Worm (Caenorhabditis elegans) whole organism, late embryonic: ENCODE data around the gene C44B12.6.

Experiments used
- C08G9.2 ChIP-seq: sonication (generic microtip); optimal IDR thresholded peaks from 2 replicates; lab custom pipeline; 2016; ENCODE audit warnings: mild to moderate bottlenecking, missing genetic modification characterization, moderate library complexity, missing compliant biosample characterization
- C38D4.7 ChIP-seq: fragments of 200-800 bp; sonication (Bioruptor generic); optimal IDR thresholded peaks from 2 replicates; lab custom pipeline; 2018; ENCODE audit warnings: mild to moderate bottlenecking, missing genetic modification characterization, moderate library complexity, missing compliant biosample characterization
- F13H6.1 ChIP-seq: sonication (generic microtip); optimal IDR thresholded peaks from 2 replicates; lab custom pipeline; 2016; ENCODE audit warnings: missing genetic modification characterization, missing compliant biosample characterization
- K02D7.2 ChIP-seq: sonication (generic microtip); optimal IDR thresholded peaks from 2 replicates; lab custom pipeline; 2017; ENCODE audit warnings: mild to moderate bottlenecking, missing genetic modification characterization, missing compliant biosample characterization
- T23F11.4 ChIP-seq: fragments of 200-800 bp; sonication (Bioruptor generic); optimal IDR thresholded peaks from 2 replicates; lab custom pipeline; 2018; ENCODE audit warnings: mild to moderate bottlenecking, missing genetic modification characterization, missing compliant biosample characterization
- ama-1 ChIP-seq: fragments of 150-350 bp; optimal IDR thresholded peaks from 2 replicates; lab custom pipeline; 2014
- ceh-18 ChIP-seq: sonication (generic microtip); optimal IDR thresholded peaks from 2 replicates; lab custom pipeline; 2016; ENCODE audit warnings: missing genetic modification characterization, missing compliant biosample characterization
- ceh-19 ChIP-seq: fragments of 200-800 bp; sonication (Bioruptor generic); optimal IDR thresholded peaks from 2 replicates; lab custom pipeline; 2018; ENCODE audit warnings: mild to moderate bottlenecking, missing genetic modification characterization, missing compliant biosample characterization
- ceh-2 ChIP-seq: sonication (generic microtip); optimal IDR thresholded peaks from 2 replicates; lab custom pipeline; 2016; ENCODE audit warnings: missing genotype, missing genetic modification characterization, missing compliant biosample characterization
- ceh-30 ChIP-seq: fragments of 150-350 bp; optimal IDR thresholded peaks from 2 replicates; lab custom pipeline; 2014; ENCODE audit warnings: missing biosample characterization, missing genetic modification characterization
- ceh-31 ChIP-seq: sonication (generic microtip); optimal IDR thresholded peaks from 2 replicates; lab custom pipeline; 2016; ENCODE audit warnings: missing genetic modification characterization, missing compliant biosample characterization
- ceh-34 ChIP-seq: sonication (generic microtip); optimal IDR thresholded peaks from 2 replicates; lab custom pipeline; 2016; ENCODE audit warnings: mild to moderate bottlenecking, missing genetic modification characterization, missing compliant biosample characterization
- ceh-6 ChIP-seq: fragments of 200-800 bp; sonication (Bioruptor generic); optimal IDR thresholded peaks from 2 replicates; lab custom pipeline; 2018; ENCODE audit warnings: mild to moderate bottlenecking, missing genetic modification characterization, missing compliant biosample characterization
- elt-2 ChIP-seq: sonication (generic microtip); optimal IDR thresholded peaks from 2 replicates; lab custom pipeline; 2016; ENCODE audit warnings: missing genetic modification reagents, missing genetic modification characterization, missing compliant biosample characterization
- elt-4 ChIP-seq: sonication (generic microtip); optimal IDR thresholded peaks from 2 replicates; lab custom pipeline; 2016; ENCODE audit warnings: missing genetic modification characterization, missing compliant biosample characterization
- ets-4 ChIP-seq: sonication (generic microtip); optimal IDR thresholded peaks from 2 replicates; lab custom pipeline; 2016; ENCODE audit warnings: missing genetic modification characterization, missing compliant biosample characterization
- eyg-1 ChIP-seq: sonication (generic microtip); optimal IDR thresholded peaks from 2 replicates; lab custom pipeline; 2016; ENCODE audit warnings: missing genotype, missing genetic modification characterization, missing compliant biosample characterization
- fkh-10 ChIP-seq: fragments of 150-350 bp; optimal IDR thresholded peaks from 2 replicates; lab custom pipeline; 2014; ENCODE audit warnings: missing biosample characterization, missing genetic modification reagents, missing genetic modification characterization
- hlh-15 ChIP-seq: sonication (generic microtip); optimal IDR thresholded peaks from 2 replicates; lab custom pipeline; 2016; ENCODE audit warnings: missing genetic modification characterization, missing compliant biosample characterization
- hlh-30 ChIP-seq: sonication (generic microtip); optimal IDR thresholded peaks from 2 replicates; lab custom pipeline; 2017; ENCODE audit warnings: antibody characterized with exemption, missing genetic modification characterization, missing compliant biosample characterization; ENCODE audit not compliant: insufficient read depth
- hlh-8 ChIP-seq: sonication (generic microtip); optimal IDR thresholded peaks from 2 replicates; lab custom pipeline; 2016; ENCODE audit warnings: missing genotype, missing genetic modification characterization, missing compliant biosample characterization
- madf-2 ChIP-seq: sonication (generic microtip); optimal IDR thresholded peaks from 2 replicates; lab custom pipeline; 2017; ENCODE audit warnings: missing genetic modification characterization, missing compliant biosample characterization
- nfya-1 ChIP-seq: sonication (generic microtip); optimal IDR thresholded peaks from 2 replicates; lab custom pipeline; 2017; ENCODE audit warnings: missing genetic modification characterization, mild to moderate bottlenecking, missing compliant biosample characterization, antibody characterized with exemption, moderate library complexity
- nhr-11 ChIP-seq: fragments of 150-350 bp; optimal IDR thresholded peaks from 2 replicates; lab custom pipeline; 2014; ENCODE audit warnings: missing biosample characterization, missing genetic modification characterization
- odd-2 ChIP-seq: sonication (generic microtip); optimal IDR thresholded peaks from 2 replicates; lab custom pipeline; 2017; ENCODE audit warnings: antibody characterized with exemption, mild to moderate bottlenecking, missing genetic modification characterization, missing compliant biosample characterization
- pat-9 ChIP-seq: fragments of 200-800 bp; sonication (Bioruptor generic); optimal IDR thresholded peaks from 2 replicates; lab custom pipeline; 2018; ENCODE audit warnings: mild to moderate bottlenecking, missing genetic modification characterization, moderate library complexity, missing compliant biosample characterization
- pax-1 ChIP-seq: fragments of 150-350 bp; optimal IDR thresholded peaks from 2 replicates; lab custom pipeline; 2014; ENCODE audit warnings: missing biosample characterization, missing genetic modification characterization
- pha-4 ChIP-seq: fragments of 150-350 bp; optimal IDR thresholded peaks from 2 replicates; lab custom pipeline; 2018; ENCODE audit warnings: missing biosample characterization, missing genetic modification reagents, missing genetic modification characterization
- pqm-1 ChIP-seq: sonication (generic microtip); optimal IDR thresholded peaks from 2 replicates; lab custom pipeline; 2016; ENCODE audit warnings: missing genetic modification characterization, missing compliant biosample characterization
- pros-1 ChIP-seq: fragments of 150-350 bp; optimal IDR thresholded peaks from 2 replicates; lab custom pipeline; 2014; ENCODE audit warnings: missing biosample characterization, missing genetic modification reagents, missing genetic modification characterization
- ref-2 ChIP-seq: sonication (generic microtip); optimal IDR thresholded peaks from 2 replicates; lab custom pipeline; 2016; ENCODE audit warnings: missing genetic modification characterization, missing compliant biosample characterization
- rnt-1 ChIP-seq: sonication (generic microtip); optimal IDR thresholded peaks from 2 replicates; lab custom pipeline; 2016; ENCODE audit warnings: missing genetic modification characterization, missing compliant biosample characterization
- sdc-2 ChIP-seq: sonication (generic microtip); optimal IDR thresholded peaks from 2 replicates; lab custom pipeline; 2016; ENCODE audit warnings: missing genotype, missing genetic modification characterization, missing compliant biosample characterization
- sox-4 ChIP-seq: sonication (generic microtip); optimal IDR thresholded peaks from 2 replicates; lab custom pipeline; 2017; ENCODE audit warnings: mild to moderate bottlenecking, missing genetic modification characterization, inconsistent platforms, missing compliant biosample characterization
- syd-9 ChIP-seq: sonication (generic microtip); optimal IDR thresholded peaks from 2 replicates; lab custom pipeline; 2016; ENCODE audit warnings: mild to moderate bottlenecking, missing genetic modification characterization, moderate library complexity, missing compliant biosample characterization
- tbx-2 ChIP-seq: sonication (generic microtip); optimal IDR thresholded peaks from 2 replicates; lab custom pipeline; 2016; ENCODE audit warnings: missing genetic modification characterization, missing compliant biosample characterization
- tbx-7 ChIP-seq: sonication (generic microtip); optimal IDR thresholded peaks from 2 replicates; lab custom pipeline; 2016; ENCODE audit warnings: missing genotype, missing genetic modification characterization, missing compliant biosample characterization
- ttx-3 ChIP-seq: sonication (generic microtip); optimal IDR thresholded peaks from 2 replicates; lab custom pipeline; 2016; ENCODE audit warnings: missing genetic modification reagents, missing genetic modification characterization, missing compliant biosample characterization
- unc-3 ChIP-seq, 2 experiments: fragments of 200-800 bp in 1 of 2; sonication (Bioruptor generic) in 1 of 2; sonication (generic microtip) in 1 of 2; conservative IDR thresholded peaks in 1 of 2; optimal IDR thresholded peaks in 1 of 2; 2 replicates each; pipeline versions ENCODE4 v1.3.6 to Lab custom; 2016 to 2022; ENCODE audit warnings: missing compliant biosample characterization in 2 of 2, missing genetic modification characterization in 2 of 2, missing genetic modification reagents in 1 of 2
- unc-55 ChIP-seq: sonication (generic microtip); optimal IDR thresholded peaks from 2 replicates; lab custom pipeline; 2017; ENCODE audit warnings: missing biosample characterization, missing genetic modification reagents, missing genetic modification characterization
- unc-86 ChIP-seq: sonication (generic microtip); optimal IDR thresholded peaks from 2 replicates; lab custom pipeline; 2016; ENCODE audit warnings: missing genetic modification characterization, missing compliant biosample characterization
- zip-5 ChIP-seq: sonication (generic microtip); optimal IDR thresholded peaks from 2 replicates; lab custom pipeline; 2016; ENCODE audit warnings: missing genetic modification characterization, missing compliant biosample characterization
- ztf-16 ChIP-seq: sonication (generic microtip); optimal IDR thresholded peaks from 2 replicates; lab custom pipeline; 2017; ENCODE audit warnings: missing genetic modification characterization, missing compliant biosample characterization

Gene C44B12.6

ce11 chrIV:1113638-1114037 lies 22.9 kb downstream of the C44B12.6 start, which contains the start of gene srx-14:
Gene srx-14 (minus strand): TSS chrIV:1113738.
- TF ChIP-seq ceh-19 (GFP tag; lab: Kevin White, UChicago), result no peak
- no peak for TF ChIP-seq sdc-2 (tag; lab: Kevin White, UChicago)
- TF ChIP-seq ceh-2 (tag; lab: Kevin White, UChicago), result no peak
- TF ChIP-seq K02D7.2 (tag; lab: Kevin White, UChicago), result no peak

ce11 chrIV:1110999-1111398 lies 25.6 kb downstream of the C44B12.6 start:
- TF ChIP-seq unc-3 (GFP tag; conservative IDR thresholded peaks at IDR 0.05; lab: Robert Waterston, UW) (no peak), unc-3 (tag; optimal IDR thresholded peaks at IDR 0.05; lab: Kevin White, UChicago) (no peak), T23F11.4 (no peak), tbx-7 (tag; lab: Kevin White, UChicago) (no peak), syd-9 (no peak), hlh-30 (tag; lab: Kevin White, UChicago) (no peak), ets-4 (tag; lab: Kevin White, UChicago) (no peak), nhr-11 (tag; lab: Kevin White, UChicago) (no peak), hlh-8 (tag; lab: Kevin White, UChicago) (no peak), K02D7.2 (tag; lab: Kevin White, UChicago) (no peak), C38D4.7 (GFP tag; lab: Kevin White, UChicago) (peak; percentile 22), zip-5 (tag; lab: Kevin White, UChicago) (no peak), odd-2 (tag; lab: Kevin White, UChicago) (no peak), ama-1 (lab: Kevin White, UChicago) (peak; percentile 52), ref-2 (tag; lab: Kevin White, UChicago) (no peak), elt-4 (no peak), pha-4 (tag; lab: Kevin White, UChicago) (no peak), ceh-6 (no peak), elt-2 (tag; lab: Kevin White, UChicago) (no peak)
- TF ChIP-seq, all 69 proteins: peak for 2

- TF ChIP-seq tbx-2 (tag; lab: Kevin White, UChicago) (peak; percentile 61), C08G9.2 (tag; lab: Kevin White, UChicago) (no peak), madf-2 (peak; percentile 7), ama-1 (lab: Kevin White, UChicago) (no peak), pax-1 (tag; lab: Kevin White, UChicago) (no peak), ztf-16 (tag; lab: Kevin White, UChicago) (no peak), ceh-30 (tag; lab: Kevin White, UChicago) (no peak), syd-9 (peak; percentile 7), C38D4.7 (GFP tag; lab: Kevin White, UChicago) (no peak), nfya-1 (tag; lab: Kevin White, UChicago) (peak; percentile 52), ceh-18 (tag; lab: Kevin White, UChicago) (peak; percentile 80), hlh-8 (tag; lab: Kevin White, UChicago) (peak; percentile 67), ceh-31 (tag; lab: Kevin White, UChicago) (peak; percentile 5), pat-9 (peak; percentile 89), sox-4 (no peak), ceh-2 (tag; lab: Kevin White, UChicago) (no peak), fkh-10 (GFP tag; lab: Kevin White, UChicago) (no peak), unc-86 (tag; lab: Kevin White, UChicago) (no peak), rnt-1 (tag; lab: Kevin White, UChicago) (peak; percentile 90), eyg-1 (tag; lab: Kevin White, UChicago) (no peak), pros-1 (no peak), ceh-34 (tag; lab: Kevin White, UChicago) (peak; percentile 57), hlh-30 (tag; lab: Kevin White, UChicago) (peak; percentile 15), ttx-3 (tag; lab: Kevin White, UChicago) (no peak), hlh-15 (tag; lab: Kevin White, UChicago) (no peak), pqm-1 (tag; lab: Kevin White, UChicago) (no peak), F13H6.1 (tag; lab: Kevin White, UChicago) (peak; percentile 37), unc-55 (GFP tag; lab: Kevin White, UChicago) (peak; percentile 99), ceh-6 (no peak)
These were observed 28.5 kb downstream of the C44B12.6 start for ce11 chrIV:1108030-1108429.
